Fruit fly (Drosophila melanogaster) whole organism, embryonic: ENCODE results near the gene polo.
A peak's percentile ranks its signal among the peaks of the same experiment; 100 is the strongest.

ENCODE experiments used
- BtbVII ChIP-seq: fragments of 200-800 bp; sonication (Bioruptor generic); optimal IDR thresholded peaks from 3 replicates; lab custom pipeline; 2017; ENCODE audit warnings: missing biosample characterization, mild to moderate bottlenecking, missing genetic modification characterization
- CG11723 ChIP-seq: fragments of 200-800 bp; sonication (Bioruptor generic); optimal IDR thresholded peaks from 2 replicates; lab custom pipeline; 2017; ENCODE audit warnings: missing biosample characterization, mild to moderate bottlenecking, missing genetic modification characterization
- CG12659 ChIP-seq: fragments of 200-800 bp; sonication (Bioruptor generic); optimal IDR thresholded peaks from 3 replicates; lab custom pipeline; 2017; ENCODE audit warnings: mild to moderate bottlenecking, missing biosample characterization, missing genetic modification reagents, missing genetic modification characterization
- CG13775 ChIP-seq: fragments of 200-800 bp; sonication (Bioruptor generic); optimal IDR thresholded peaks from 3 replicates; lab custom pipeline; 2017; ENCODE audit warnings: missing biosample characterization, mild to moderate bottlenecking, missing genetic modification characterization
- CG14014 ChIP-seq: fragments of 200-800 bp; sonication (Bioruptor generic); IDR thresholded peaks from 2 replicates; pipeline ENCODE4 v1.3.6; 2022; ENCODE audit warnings: missing biosample characterization, missing genetic modification characterization
- CG15514 ChIP-seq: fragments of 200-800 bp; sonication (Bioruptor generic); optimal IDR thresholded peaks from 3 replicates; lab custom pipeline; 2017; ENCODE audit warnings: missing biosample characterization, missing genetic modification characterization, mild to moderate bottlenecking, moderate library complexity, missing genetic modification reagents
- CG16815 ChIP-seq: fragments of 200-800 bp; sonication (Bioruptor generic); optimal IDR thresholded peaks from 3 replicates; lab custom pipeline; 2017; ENCODE audit warnings: missing biosample characterization, mild to moderate bottlenecking, missing genetic modification characterization
- CG17359 ChIP-seq: fragments of 200-800 bp; sonication (Bioruptor generic); optimal IDR thresholded peaks from 3 replicates; lab custom pipeline; 2018; ENCODE audit warnings: missing biosample characterization, mild to moderate bottlenecking, missing genetic modification characterization, moderate library complexity
- CG18619 ChIP-seq: fragments of 200-800 bp; sonication (Bioruptor generic); optimal IDR thresholded peaks from 3 replicates; lab custom pipeline; 2017; ENCODE audit warnings: missing biosample characterization, mild to moderate bottlenecking, missing genetic modification characterization
- CG2116 ChIP-seq: fragments of 200-800 bp; sonication (Bioruptor generic); optimal IDR thresholded peaks from 3 replicates; lab custom pipeline; 2018; ENCODE audit warnings: missing biosample characterization, mild to moderate bottlenecking, missing genetic modification characterization
- CG2129 ChIP-seq: fragments of 200-800 bp; sonication (Bioruptor generic); IDR thresholded peaks from 2 replicates; pipeline ENCODE4 v1.3.6; 2022; ENCODE audit warnings: missing biosample characterization, missing genetic modification characterization; ENCODE audit not compliant: partially characterized antibody
- CG30020 ChIP-seq: fragments of 200-800 bp; optimal IDR thresholded peaks from 2 replicates; lab custom pipeline; 2019; ENCODE audit warnings: missing biosample characterization, mild to moderate bottlenecking, missing genetic modification characterization, moderate library complexity
- CG31388 ChIP-seq: fragments of 200-800 bp; sonication (Bioruptor generic); optimal IDR thresholded peaks from 2 replicates; lab custom pipeline; 2016; ENCODE audit warnings: missing biosample characterization, missing genetic modification characterization
- CG3281 ChIP-seq: fragments of 200-800 bp; sonication (Bioruptor generic); optimal IDR thresholded peaks from 3 replicates; lab custom pipeline; 2017; ENCODE audit warnings: missing biosample characterization, mild to moderate bottlenecking, missing genetic modification characterization
- CG3847 ChIP-seq: fragments of 200-800 bp; sonication (Bioruptor generic); IDR thresholded peaks from 2 replicates; pipeline ENCODE4 v1.3.6; 2022; ENCODE audit warnings: missing biosample characterization, missing genetic modification characterization
- CG4282 ChIP-seq: fragments of 200-800 bp; sonication (Bioruptor generic); optimal IDR thresholded peaks from 2 replicates; lab custom pipeline; 2016; ENCODE audit warnings: missing biosample characterization, missing genetic modification characterization
- CG6791 ChIP-seq: fragments of 200-800 bp; sonication (Bioruptor generic); IDR thresholded peaks from 3 replicates; pipeline ENCODE4 v1.3.6; 2022; ENCODE audit warnings: missing biosample characterization, missing genetic modification characterization; ENCODE audit not compliant: partially characterized antibody
- CG9437 ChIP-seq: fragments of 200-800 bp; sonication (Bioruptor generic); optimal IDR thresholded peaks from 2 replicates; lab custom pipeline; 2018; ENCODE audit warnings: missing biosample characterization, mild to moderate bottlenecking, missing genetic modification characterization
- CG9727 ChIP-seq: fragments of 200-800 bp; sonication (Bioruptor generic); optimal IDR thresholded peaks from 3 replicates; lab custom pipeline; 2017; ENCODE audit warnings: missing biosample characterization, mild to moderate bottlenecking, missing genetic modification characterization
- Dip3 ChIP-seq: fragments of 200-800 bp; sonication (Bioruptor generic); optimal IDR thresholded peaks from 3 replicates; lab custom pipeline; 2016; ENCODE audit warnings: missing biosample characterization, missing genetic modification characterization
- Dll ChIP-seq: fragments of 200-800 bp; sonication (Bioruptor generic); IDR thresholded peaks from 4 replicates; pipeline ENCODE4 v1.3.6; 2022; ENCODE audit warnings: missing biosample characterization, missing genetic modification characterization; ENCODE audit not compliant: partially characterized antibody
- Hsf ChIP-seq: fragments of 200-800 bp; sonication (Bioruptor generic); optimal IDR thresholded peaks from 3 replicates; lab custom pipeline; 2016; ENCODE audit warnings: missing biosample characterization, missing genetic modification characterization
- NFAT ChIP-seq: fragments of 200-800 bp; sonication (Bioruptor generic); IDR thresholded peaks from 2 replicates; pipeline ENCODE4 v1.3.6; 2022; ENCODE audit warnings: missing biosample characterization, missing genetic modification characterization
- NK7.1 ChIP-seq: fragments of 200-800 bp; sonication (Bioruptor generic); optimal IDR thresholded peaks from 3 replicates; lab custom pipeline; 2016; ENCODE audit warnings: missing biosample characterization, missing genetic modification characterization
- Neu2 ChIP-seq: fragments of 200-800 bp; sonication (Bioruptor generic); optimal IDR thresholded peaks from 3 replicates; lab custom pipeline; 2016; ENCODE audit warnings: missing biosample characterization, missing genetic modification characterization, borderline replicate concordance
- Nf-YB ChIP-seq: fragments of 200-800 bp; sonication (Bioruptor generic); optimal IDR thresholded peaks from 3 replicates; lab custom pipeline; 2019; ENCODE audit warnings: missing biosample characterization, mild to moderate bottlenecking, missing genetic modification characterization, moderate library complexity
- Sox102F ChIP-seq: fragments of 200-800 bp; sonication (Bioruptor generic); optimal IDR thresholded peaks from 2 replicates; lab custom pipeline; 2018; ENCODE audit warnings: missing biosample characterization, mild to moderate bottlenecking, missing genetic modification characterization, moderate library complexity
- Spps ChIP-seq: fragments of 200-800 bp; sonication (Bioruptor generic); optimal IDR thresholded peaks from 2 replicates; lab custom pipeline; 2018; ENCODE audit warnings: missing biosample characterization, mild to moderate bottlenecking, missing genetic modification characterization
- Vsx1 ChIP-seq: fragments of 200-800 bp; sonication (Bioruptor generic); optimal IDR thresholded peaks from 2 replicates; lab custom pipeline; 2017; ENCODE audit warnings: missing biosample characterization, mild to moderate bottlenecking, missing genetic modification characterization, missing genetic modification reagents
- YL-1 ChIP-seq: fragments of 200-800 bp; sonication (Bioruptor generic); optimal IDR thresholded peaks from 3 replicates; lab custom pipeline; 2017; ENCODE audit warnings: missing biosample characterization, mild to moderate bottlenecking, missing genetic modification characterization
- bsh ChIP-seq, 2 experiments: fragments of 200-800 bp; sonication (Bioruptor generic); optimal IDR thresholded peaks; 2 replicates each; lab custom pipeline; 2017 to 2018; ENCODE audit warnings: mild to moderate bottlenecking in 2 of 2, missing biosample characterization in 2 of 2, missing genetic modification characterization in 2 of 2, moderate library complexity in 1 of 2
- crp ChIP-seq, 2 experiments: fragments of 200-800 bp; sonication (Bioruptor generic); optimal IDR thresholded peaks; 2 replicates in 1 of 2; 3 replicates in 1 of 2; lab custom pipeline; 2017; ENCODE audit warnings: missing biosample characterization in 2 of 2, missing genetic modification characterization in 2 of 2, mild to moderate bottlenecking in 1 of 2, moderate library complexity in 1 of 2
- cwo ChIP-seq: fragments of 200-800 bp; sonication (Bioruptor generic); optimal IDR thresholded peaks from 3 replicates; lab custom pipeline; 2017; ENCODE audit warnings: missing biosample characterization, missing genetic modification characterization, mild to moderate bottlenecking, moderate library complexity, missing genetic modification reagents
- dm ChIP-seq: fragments of 200-800 bp; sonication (Bioruptor generic); optimal IDR thresholded peaks from 3 replicates; lab custom pipeline; 2016; ENCODE audit warnings: missing biosample characterization, missing genetic modification characterization
- dmrt99B ChIP-seq: fragments of 200-800 bp; sonication (Bioruptor generic); optimal IDR thresholded peaks from 2 replicates; lab custom pipeline; 2018; ENCODE audit warnings: missing biosample characterization, mild to moderate bottlenecking, missing genetic modification characterization, moderate library complexity
- dpn ChIP-seq, 2 experiments: fragments of 200-800 bp; sonication (Bioruptor generic); optimal IDR thresholded peaks; 3 replicates each; lab custom pipeline; 2016; ENCODE audit warnings: missing biosample characterization in 2 of 2, missing genetic modification characterization in 2 of 2
- ewg ChIP-seq: fragments of 200-800 bp; sonication (Bioruptor generic); optimal IDR thresholded peaks from 3 replicates; lab custom pipeline; 2017; ENCODE audit warnings: mild to moderate bottlenecking, missing biosample characterization, missing genetic modification reagents, missing genetic modification characterization
- exex ChIP-seq: fragments of 200-800 bp; sonication (Bioruptor generic); optimal IDR thresholded peaks from 4 replicates; lab custom pipeline; 2018; ENCODE audit warnings: missing biosample characterization, mild to moderate bottlenecking, missing genetic modification characterization, moderate library complexity
- grau ChIP-seq: fragments of 200-800 bp; optimal IDR thresholded peaks from 3 replicates; lab custom pipeline; 2019; ENCODE audit warnings: missing biosample characterization, mild to moderate bottlenecking, missing genetic modification characterization, moderate library complexity
- her ChIP-seq: fragments of 200-800 bp; sonication (Bioruptor generic); optimal IDR thresholded peaks from 2 replicates; lab custom pipeline; 2016; ENCODE audit warnings: missing biosample characterization, missing genetic modification characterization
- jumu ChIP-seq: fragments of 200-800 bp; sonication (Bioruptor generic); optimal IDR thresholded peaks from 3 replicates; lab custom pipeline; 2016; ENCODE audit warnings: missing biosample characterization, missing genetic modification characterization
- ken ChIP-seq: fragments of 200-800 bp; sonication (Bioruptor generic); IDR thresholded peaks from 3 replicates; pipeline ENCODE4 v1.3.6; 2022; ENCODE audit warnings: missing biosample characterization, missing genetic modification characterization
- oc ChIP-seq: fragments of 200-800 bp; sonication (Bioruptor generic); optimal IDR thresholded peaks from 2 replicates; lab custom pipeline; 2018; ENCODE audit warnings: missing biosample characterization, mild to moderate bottlenecking, missing genetic modification characterization, moderate library complexity
- pan ChIP-seq, 4 experiments: fragments of >200 bp in 3 of 4; fragments of 200-800 bp in 1 of 4; sonication (Bioruptor generic) in 1 of 4; optimal IDR thresholded peaks in 3 of 4; IDR thresholded peaks in 1 of 4; 2 replicates each; pipeline versions ENCODE4 v1.3.6 to Lab custom; 2017 to 2022; ENCODE audit warnings: missing biosample characterization in 2 of 4, missing genetic modification characterization in 2 of 4, mixed read lengths in 1 of 4
- run ChIP-seq: fragments of 200-800 bp; sonication (Bioruptor generic); optimal IDR thresholded peaks from 3 replicates; lab custom pipeline; 2018; ENCODE audit warnings: missing biosample characterization, mild to moderate bottlenecking, missing genetic modification characterization
- seq ChIP-seq: fragments of 200-800 bp; sonication (Bioruptor generic); IDR thresholded peaks from 2 replicates; pipeline ENCODE4 v1.3.6; 2022; ENCODE audit warnings: missing biosample characterization, missing genetic modification characterization
- sim ChIP-seq: fragments of 200-800 bp; sonication (Bioruptor generic); IDR thresholded peaks from 2 replicates; pipeline ENCODE4 v1.3.6; 2022; ENCODE audit warnings: missing biosample characterization, missing genetic modification characterization
- stwl ChIP-seq: fragments of 200-800 bp; sonication (Bioruptor generic); optimal IDR thresholded peaks from 3 replicates; lab custom pipeline; 2018; ENCODE audit warnings: missing biosample characterization, mild to moderate bottlenecking, missing genetic modification characterization, moderate library complexity
- tio ChIP-seq: fragments of 200-800 bp; sonication (Bioruptor generic); optimal IDR thresholded peaks from 2 replicates; lab custom pipeline; 2017; ENCODE audit warnings: missing biosample characterization, missing genetic modification characterization, inconsistent platforms

polo gene

dm6 chr3L:20356613-20357012, 47.2 kb downstream of the polo start, which contains the start of gene kin17 (continued):
- TF ChIP-seq Hsf (no peak), CG9727 (GFP tag; lab: Kevin White, UChicago) (no peak), CG3847 (GFP tag; lab: Robert Waterston, UW) (peak; percentile 26; the same call in 1 of the 2 replicates), bsh (GFP tag; optimal IDR thresholded peaks at IDR 0.05; lab: Kevin White, UChicago) (no peak), ewg (GFP tag; lab: Kevin White, UChicago) (no peak), cwo (GFP tag; lab: Kevin White, UChicago) (no peak), jumu (GFP tag; lab: Kevin White, UChicago) (no peak), Dip3 (no peak), dpn (GFP tag; optimal IDR thresholded peaks at IDR 0.05; lab: Kevin White, UChicago) (no peak), ken (GFP tag; lab: Robert Waterston, UW) (no peak), BtbVII (GFP tag; lab: Kevin White, UChicago) (no peak), pan (optimal IDR thresholded peaks at IDR 0.05; lab: Kevin White, UChicago) (no peak), pan (GFP tag; optimal IDR thresholded peaks at IDR 0.05 in 1 of 2, IDR thresholded peaks at IDR 0.05 in 1 of 2) (no peak), seq (no peak), Sox102F (GFP tag; lab: Kevin White, UChicago) (no peak), sim (GFP tag; lab: Robert Waterston, UW) (no peak), YL-1 (peak; percentile 58), CG12659 (GFP tag; lab: Kevin White, UChicago) (peak; percentile 8), CG30020 (tag; lab: Kevin White, UChicago) (no peak), run (tag; lab: Kevin White, UChicago) (no peak), CG15514 (GFP tag; lab: Kevin White, UChicago) (no peak), CG31388 (GFP tag; lab: Kevin White, UChicago) (no peak), her (GFP tag; lab: Kevin White, UChicago) (no peak), CG11723 (GFP tag; lab: Kevin White, UChicago) (no peak), NK7.1 (no peak), CG3281 (no peak), CG9437 (GFP tag; lab: Kevin White, UChicago) (no peak), CG14014 (GFP tag; lab: Robert Waterston, UW) (no peak), exex (no peak), Dll (peak; percentile 76; the same call in 3 of the 4 replicates), NFAT (GFP tag; lab: Robert Waterston, UW) (no peak), Spps (no peak), grau (tag; lab: Kevin White, UChicago) (no peak), CG6791 (GFP tag; lab: Robert Waterston, UW) (peak; percentile 73; the same call in 2 of the 3 replicates), Vsx1 (GFP tag; lab: Kevin White, UChicago) (no peak), Neu2 (GFP tag; lab: Kevin White, UChicago) (no peak), CG16815 (no peak), CG13775 (no peak), Nf-YB (no peak), tio (GFP tag; lab: Kevin White, UChicago) (no peak), CG18619 (GFP tag; lab: Kevin White, UChicago) (no peak), CG2116 (GFP tag; lab: Kevin White, UChicago) (peak; percentile 2), CG4282 (GFP tag; lab: Kevin White, UChicago) (no peak), dmrt99B (no peak), CG17359 (no peak), oc (no peak), crp (GFP tag; optimal IDR thresholded peaks at IDR 0.05; lab: Kevin White, UChicago) (peak in 1 of 2 experiments; percentile 60), CG2129 (GFP tag; lab: Robert Waterston, UW) (0 out of 2 replicates have a peak, but pooled peaks have one; percentile 17), dm (no peak), stwl (peak; percentile 91)
